Fruit fly (Drosophila melanogaster): Measurements from ENCODE around the gene CG31323.

DNA sequence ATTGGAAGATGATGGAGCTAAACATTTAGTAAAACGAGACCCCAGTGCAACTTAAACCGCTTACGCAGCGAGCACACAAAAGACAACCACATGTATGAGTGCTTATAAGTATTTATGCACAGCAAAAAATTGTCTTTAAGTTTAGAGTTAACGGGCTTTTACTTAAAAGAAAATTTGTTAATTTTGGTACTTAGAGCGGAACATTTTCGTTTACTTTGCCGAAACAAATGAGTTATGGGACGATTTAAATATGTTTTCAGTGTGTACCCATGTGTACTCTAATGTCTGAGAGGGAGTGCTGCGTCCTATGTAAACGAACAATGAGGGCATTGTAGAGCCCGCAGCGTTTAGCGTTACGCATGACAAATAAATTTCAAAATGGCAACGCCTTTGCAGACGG is 48.9 kb upstream of the CG31323 start:
- TF ChIP-seq ci (GFP tag; IDR thresholded peaks at IDR 0.05) (peak; percentile 76), gfzf (GFP tag; optimal IDR thresholded peaks at IDR 0.05) (no peak), Vsx1 (GFP tag; optimal IDR thresholded peaks at IDR 0.05) (no peak), lov (optimal IDR thresholded peaks at IDR 0.05) (no peak), lov (GFP tag; IDR thresholded peaks at IDR 0.05) (no peak), CG4617 (GFP tag; optimal IDR thresholded peaks at IDR 0.05; ENCODE audit: borderline replicate concordance) (no peak), Ets97D (GFP tag; optimal IDR thresholded peaks at IDR 0.05) (no peak), CG10431 (GFP tag; optimal IDR thresholded peaks at IDR 0.05) (no peak), ssp (GFP tag; IDR thresholded peaks at IDR 0.05) (0 out of 2 replicates have a peak, but pooled peaks have one; percentile 21), Hr3 (GFP tag; optimal IDR thresholded peaks at IDR 0.05) (no peak), Dad (GFP tag; optimal IDR thresholded peaks at IDR 0.05) (no peak), Lpt (GFP tag; optimal IDR thresholded peaks at IDR 0.05) (no peak), gsb-n (tag; optimal IDR thresholded peaks at IDR 0.05) (no peak)
